Worm (Caenorhabditis elegans) whole organism, L2 larva: ENCODE measurements around the gene cubn-1.

Experiments used
- aly-2 ChIP-seq: fragments of 150-350 bp; optimal IDR thresholded peaks from 2 replicates; lab custom pipeline; 2014; ENCODE audit warnings: missing biosample characterization, missing genetic modification characterization
- blmp-1 ChIP-seq: sonication (generic microtip); optimal IDR thresholded peaks from 2 replicates; lab custom pipeline; 2017; ENCODE audit warnings: missing genetic modification characterization, mild to moderate bottlenecking, missing compliant biosample characterization, antibody characterized with exemption, moderate library complexity; ENCODE audit not compliant: insufficient read depth
- mab-5 ChIP-seq: fragments of 150-350 bp; optimal IDR thresholded peaks from 2 replicates; lab custom pipeline; 2014; ENCODE audit warnings: missing biosample characterization, missing genetic modification characterization
- nhr-11 ChIP-seq: fragments of 150-350 bp; optimal IDR thresholded peaks from 2 replicates; lab custom pipeline; 2014; ENCODE audit warnings: missing biosample characterization, missing genetic modification characterization
- unc-39 ChIP-seq: fragments of 150-350 bp; optimal IDR thresholded peaks from 2 replicates; lab custom pipeline; 2014; ENCODE audit warnings: missing biosample characterization, missing genetic modification characterization
- ztf-11 ChIP-seq: sonication (generic microtip); optimal IDR thresholded peaks from 2 replicates; lab custom pipeline; 2017; ENCODE audit warnings: missing biosample characterization, missing genetic modification characterization
- ztf-4 ChIP-seq: fragments of 150-350 bp; optimal IDR thresholded peaks from 2 replicates; lab custom pipeline; 2014; ENCODE audit warnings: missing biosample characterization, missing genetic modification characterization

DNA sequence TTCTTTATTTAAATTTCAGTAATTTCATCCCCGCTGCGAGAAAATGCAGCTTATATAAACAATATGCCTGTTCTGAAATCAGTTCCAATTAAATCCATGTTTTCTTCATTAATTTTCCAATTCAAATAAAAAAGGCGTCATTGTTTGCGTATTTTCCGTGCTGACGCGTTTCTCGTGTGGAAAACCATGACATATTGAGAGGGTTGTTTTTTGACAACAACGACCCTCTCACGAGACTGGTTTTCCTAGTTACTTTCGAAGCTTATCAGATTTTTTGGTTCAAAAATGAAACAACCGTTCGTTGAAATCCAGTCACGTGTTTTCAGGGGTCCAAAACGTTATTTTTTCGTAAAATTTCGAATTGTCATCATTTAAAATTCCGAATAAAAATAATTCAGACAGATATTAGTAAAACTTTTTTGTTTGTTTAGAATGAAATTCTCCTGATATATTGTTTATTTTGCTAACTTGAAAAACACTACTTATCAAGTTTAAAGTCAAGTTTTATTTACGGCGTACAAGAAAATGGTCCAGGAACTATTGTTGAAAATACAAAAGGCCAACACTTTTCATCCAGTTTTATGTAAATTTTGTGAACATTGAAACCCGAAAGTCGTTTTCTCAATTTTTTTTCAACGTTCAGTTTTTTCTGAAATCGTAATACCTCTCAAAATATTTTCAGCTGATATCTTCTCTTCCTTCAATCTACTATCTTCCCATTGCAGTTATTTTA lies 11.5 kb upstream of the cubn-1 start, which contains the start of gene C14C10.5:
- TF ChIP-seq aly-2 = no peak
- TF ChIP-seq blmp-1 (tag; lab: Kevin White, UChicago) = no peak
- TF ChIP-seq ztf-4 (tag; lab: Kevin White, UChicago) = no peak
- TF ChIP-seq unc-39 = no peak
- TF ChIP-seq nhr-11 = no peak
- no peak for TF ChIP-seq mab-5
- no peak for TF ChIP-seq ztf-11 (tag; lab: Kevin White, UChicago)
